Worm (Caenorhabditis elegans): ENCODE results near the gene gmap-3.

gmap-3 gene

DNA sequence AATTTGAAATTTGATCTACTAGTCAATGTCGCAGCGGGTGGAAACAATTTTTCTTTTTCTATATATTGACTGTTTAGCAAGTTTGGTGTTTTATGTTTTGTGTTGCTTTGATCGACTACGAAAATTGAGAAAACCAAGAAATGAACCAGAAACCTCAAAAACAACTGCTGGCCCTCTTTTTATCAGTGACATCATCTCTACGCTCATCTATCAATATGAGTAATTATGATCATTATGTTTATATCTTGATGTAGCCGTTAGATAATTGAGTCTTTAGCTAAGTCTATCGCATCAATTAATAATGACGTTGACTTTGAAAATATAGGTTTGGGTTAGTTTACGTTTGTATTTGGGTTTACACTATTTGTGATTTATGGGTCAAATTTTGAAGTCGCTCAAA, 5.1 kb downstream of the gmap-3 start:
- TF ChIP-seq egl-27 (tag; optimal IDR thresholded peaks at IDR 0.05) (no peak), cey-2 (tag; optimal IDR thresholded peaks at IDR 0.05; ENCODE audit: borderline replicate concordance, insufficient read depth) (no peak), zag-1 (tag; optimal IDR thresholded peaks at IDR 0.05) (no peak), skn-1 (tag; optimal IDR thresholded peaks at IDR 0.05) (no peak), ztf-11 (tag; optimal IDR thresholded peaks at IDR 0.05) (no peak), ztf-7 (tag; optimal IDR thresholded peaks at IDR 0.05) (no peak), fos-1 (tag; optimal IDR thresholded peaks at IDR 0.05) (no peak), Y48G9A.11 (GFP tag; IDR thresholded peaks at IDR 0.05) (no peak), mdl-1 (tag; optimal IDR thresholded peaks at IDR 0.05) (no peak), dve-1 (tag; optimal IDR thresholded peaks at IDR 0.05; ENCODE audit: insufficient read depth) (no peak), Y105C5A.15 (GFP tag; IDR thresholded peaks at IDR 0.05) (no peak), saeg-2 (GFP tag; IDR thresholded peaks at IDR 0.05) (no peak), dpl-1 (GFP tag; optimal IDR thresholded peaks at IDR 0.05) (no peak), rbr-2 (tag; optimal IDR thresholded peaks at IDR 0.05) (no peak), mdt-29 (GFP tag; IDR thresholded peaks at IDR 0.05) (no peak), lir-3 (tag; optimal IDR thresholded peaks at IDR 0.05) (no peak), ceh-44 (GFP tag; IDR thresholded peaks at IDR 0.05) (no peak)

DNA sequence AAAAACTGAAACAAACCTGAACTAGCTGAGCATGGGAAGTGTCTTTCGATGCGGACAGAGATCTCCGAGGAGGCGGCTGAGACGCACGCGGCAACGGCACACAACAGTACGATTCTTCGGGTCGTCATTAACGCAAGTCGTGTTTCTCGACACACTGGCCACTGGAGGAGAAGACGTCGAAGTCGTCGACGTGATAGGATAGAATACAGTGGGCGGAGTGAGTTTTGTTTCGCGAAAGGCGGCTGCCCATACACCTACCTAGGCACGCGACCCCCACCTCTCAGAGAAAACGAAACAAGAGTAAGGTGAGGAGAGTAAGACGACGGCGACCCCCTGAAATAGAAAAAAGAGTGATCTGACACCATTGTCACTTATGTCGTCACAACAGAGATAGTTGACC, 6.0 kb downstream of the gmap-3 start, which contains the start of gene gmap-1:
TSS of gene gmap-1 (minus strand) at position 211 of the 400 bp plus-strand sequence.
- TF ChIP-seq ceh-44 (GFP tag; IDR thresholded peaks at IDR 0.05) (no peak), mes-2 (tag; optimal IDR thresholded peaks at IDR 0.05; ENCODE audit: poor library complexity, severe bottlenecking) (peak; percentile 9), ztf-11 (tag; optimal IDR thresholded peaks at IDR 0.05) (no peak), F44E2.7 (GFP tag; IDR thresholded peaks at IDR 0.05) (no peak), tra-1 (GFP tag; IDR thresholded peaks at IDR 0.05) (0 out of 2 replicates have a peak, but pooled peaks have one; percentile 34), zfp-3 (GFP tag; conservative IDR thresholded peaks at IDR 0.05) (no peak), hlh-11 (tag; optimal IDR thresholded peaks at IDR 0.05) (peak; percentile 43), daf-8 (GFP tag; IDR thresholded peaks at IDR 0.05) (no peak), zag-1 (tag; optimal IDR thresholded peaks at IDR 0.05) (no peak), dmd-9 (GFP tag; IDR thresholded peaks at IDR 0.05) (no peak), hlh-30 (tag; optimal IDR thresholded peaks at IDR 0.05; ENCODE audit: insufficient read depth) (peak; percentile 38), sdz-12 (GFP tag; optimal IDR thresholded peaks at IDR 0.05) (no peak), mxl-3 (GFP tag; optimal IDR thresholded peaks at IDR 0.05) (peak; percentile 91), aha-1 (tag) (peak; percentile 79), nhr-41 (GFP tag; IDR thresholded peaks at IDR 0.05) (no peak), set-16 (GFP tag; IDR thresholded peaks at IDR 0.05) (peak; percentile 38; the same call in 1 of the 2 replicates), lin-13 (GFP tag; optimal IDR thresholded peaks at IDR 0.05) (no peak), dmd-8 (GFP tag; IDR thresholded peaks at IDR 0.05) (0 out of 2 replicates have a peak, but pooled peaks have one; percentile 61), F26F4.8 (GFP tag; conservative IDR thresholded peaks at IDR 0.05) (no peak), nhr-42 (GFP tag; IDR thresholded peaks at IDR 0.05) (no peak), F37D6.2 (tag; optimal IDR thresholded peaks at IDR 0.05) (no peak), nhr-25 (tag; optimal IDR thresholded peaks at IDR 0.05; ENCODE audit: borderline replicate concordance, insufficient read depth) (peak; percentile 82), fkh-10 (GFP tag; optimal IDR thresholded peaks at IDR 0.05) (no peak), mdl-1 (tag; optimal IDR thresholded peaks at IDR 0.05) (peak; percentile 20 to 45), ceh-28 (tag; optimal IDR thresholded peaks at IDR 0.05) (no peak)

DNA sequence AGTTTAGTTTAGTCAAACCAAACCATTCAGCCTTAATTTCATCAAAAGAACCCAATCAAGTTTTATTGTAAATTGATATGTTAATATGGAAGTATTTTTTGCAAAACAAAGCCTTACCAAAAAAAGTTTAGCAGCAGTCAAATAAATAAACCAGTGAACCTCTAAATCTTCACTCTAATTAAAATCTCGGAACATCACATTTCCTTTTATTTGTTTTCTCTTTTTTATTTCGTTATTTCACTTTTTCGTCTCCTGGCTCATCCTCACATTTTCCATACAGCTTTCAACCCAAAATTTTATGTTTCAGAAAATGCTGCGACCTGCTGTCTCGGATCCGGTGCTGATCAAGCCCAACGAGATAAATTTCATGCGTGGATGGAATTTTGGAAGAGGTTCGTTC, 10.8 kb downstream of the gmap-3 start, which contains the start of gene C34E7.3:
TSS of gene C34E7.3 (plus strand) at position 301 of the 400 bp plus-strand sequence.
- TF ChIP-seq mxl-3 (GFP tag; optimal IDR thresholded peaks at IDR 0.05) (no peak), cey-2 (tag; optimal IDR thresholded peaks at IDR 0.05; ENCODE audit: borderline replicate concordance, insufficient read depth) (no peak), php-3 (GFP tag; IDR thresholded peaks at IDR 0.05) (no peak), unc-62 (GFP tag; optimal IDR thresholded peaks at IDR 0.05 in 1 of 2) (no peak), unc-62 (tag; optimal IDR thresholded peaks at IDR 0.05) (no peak), spr-1 (tag; optimal IDR thresholded peaks at IDR 0.05) (no peak), arid-1 (GFP tag; conservative IDR thresholded peaks at IDR 0.05) (no peak), hmg-1.1 (GFP tag; IDR thresholded peaks at IDR 0.05) (no peak), ceh-62 (tag; optimal IDR thresholded peaks at IDR 0.05) (no peak)
